Fruit fly (Drosophila melanogaster) whole organism, embryonic: ENCODE measurements around the gene Kr-h2.

Experiments used
- CG10431 ChIP-seq: fragments of 200-800 bp; sonication (Bioruptor generic); optimal IDR thresholded peaks from 3 replicates; lab custom pipeline; 2018; ENCODE audit warnings: missing biosample characterization, mild to moderate bottlenecking, missing genetic modification characterization
- CG11085 ChIP-seq: fragments of 200-800 bp; sonication (Bioruptor generic); IDR thresholded peaks from 2 replicates; pipeline ENCODE4 v1.3.6; 2022; ENCODE audit warnings: missing biosample characterization, missing genetic modification characterization
- CG11504 ChIP-seq: fragments of 200-800 bp; sonication (Bioruptor generic); optimal IDR thresholded peaks from 3 replicates; lab custom pipeline; 2019; ENCODE audit warnings: missing biosample characterization, mild to moderate bottlenecking, missing genetic modification characterization, moderate library complexity
- CG12942 ChIP-seq: fragments of 200-800 bp; sonication (Bioruptor generic); optimal IDR thresholded peaks from 3 replicates; lab custom pipeline; 2016; ENCODE audit warnings: missing biosample characterization, missing genetic modification characterization
- CG13424 ChIP-seq: fragments of 200-800 bp; sonication (Bioruptor generic); optimal IDR thresholded peaks from 2 replicates; lab custom pipeline; 2019; ENCODE audit warnings: missing biosample characterization, mild to moderate bottlenecking, missing genetic modification characterization, moderate library complexity
- CG13894 ChIP-seq: fragments of 200-800 bp; sonication (Bioruptor generic); optimal IDR thresholded peaks from 3 replicates; lab custom pipeline; 2018; ENCODE audit warnings: missing biosample characterization, mild to moderate bottlenecking, missing genetic modification characterization, moderate library complexity
- CG14050 ChIP-seq: fragments of 200-800 bp; sonication (Bioruptor generic); IDR thresholded peaks from 3 replicates; pipeline ENCODE4 v1.3.6; 2022; ENCODE audit warnings: missing biosample characterization, missing genetic modification characterization
- CG1603 ChIP-seq: fragments of 200-800 bp; sonication (Bioruptor generic); optimal IDR thresholded peaks from 2 replicates; lab custom pipeline; 2019; ENCODE audit warnings: missing biosample characterization, mild to moderate bottlenecking, missing genetic modification characterization, moderate library complexity
- CG18599 ChIP-seq: fragments of 200-800 bp; sonication (Bioruptor generic); optimal IDR thresholded peaks from 3 replicates; lab custom pipeline; 2017; ENCODE audit warnings: missing biosample characterization, missing genetic modification characterization, mild to moderate bottlenecking, moderate library complexity, missing genetic modification reagents
- CG4707 ChIP-seq: fragments of 200-800 bp; sonication (Bioruptor generic); optimal IDR thresholded peaks from 2 replicates; lab custom pipeline; 2018; ENCODE audit warnings: missing biosample characterization, mild to moderate bottlenecking, missing genetic modification characterization, moderate library complexity
- CoRest ChIP-seq: fragments of 200-800 bp; sonication (Bioruptor generic); optimal IDR thresholded peaks from 3 replicates; lab custom pipeline; 2018; ENCODE audit warnings: missing biosample characterization, mild to moderate bottlenecking, missing genetic modification characterization, moderate library complexity
- Dip3 ChIP-seq: fragments of 200-800 bp; sonication (Bioruptor generic); optimal IDR thresholded peaks from 3 replicates; lab custom pipeline; 2016; ENCODE audit warnings: missing biosample characterization, missing genetic modification characterization
- HLH3B ChIP-seq: fragments of 200-800 bp; sonication (Bioruptor generic); IDR thresholded peaks from 2 replicates; pipeline ENCODE4 v1.3.6; 2022; ENCODE audit warnings: missing biosample characterization, missing genetic modification characterization
- Jarid2 ChIP-seq: fragments of 200-800 bp; sonication (Bioruptor generic); optimal IDR thresholded peaks from 3 replicates; lab custom pipeline; 2017; ENCODE audit warnings: mild to moderate bottlenecking, missing biosample characterization, missing genetic modification reagents, missing genetic modification characterization
- Rfx ChIP-seq: fragments of 200-800 bp; sonication (Bioruptor generic); IDR thresholded peaks from 2 replicates; pipeline ENCODE4 v1.3.6; 2022; ENCODE audit warnings: missing biosample characterization, missing genetic modification characterization
- Usf ChIP-seq: fragments of 200-800 bp; sonication (Bioruptor generic); optimal IDR thresholded peaks from 2 replicates; lab custom pipeline; 2017; ENCODE audit warnings: missing genotype, missing biosample characterization, missing genetic modification characterization
- abd-A ChIP-seq: fragments of 200-800 bp; sonication (Bioruptor generic); optimal IDR thresholded peaks from 3 replicates; lab custom pipeline; 2019; ENCODE audit warnings: missing biosample characterization, mild to moderate bottlenecking, missing genetic modification characterization, moderate library complexity
- cato ChIP-seq: fragments of 200-800 bp; sonication (Bioruptor generic); optimal IDR thresholded peaks from 2 replicates; lab custom pipeline; 2016; ENCODE audit warnings: missing biosample characterization, missing genetic modification characterization, borderline replicate concordance
- en ChIP-seq: fragments of 200-800 bp; sonication (Bioruptor generic); optimal IDR thresholded peaks from 2 replicates; lab custom pipeline; 2016; ENCODE audit warnings: missing biosample characterization, missing genetic modification characterization
- eve ChIP-seq, 2 experiments: fragments of >200 bp; optimal IDR thresholded peaks; 2 replicates each; lab custom pipeline; 2017; ENCODE audit warnings: missing biosample characterization in 2 of 2, missing genetic modification characterization in 2 of 2
- h ChIP-seq: fragments of >200 bp; optimal IDR thresholded peaks from 2 replicates; lab custom pipeline; 2017
- hth ChIP-seq: fragments of >200 bp; optimal IDR thresholded peaks from 2 replicates; lab custom pipeline; 2017; ENCODE audit warnings: inconsistent platforms
- kni ChIP-seq: fragments of 200-800 bp; sonication (Bioruptor generic); optimal IDR thresholded peaks from 3 replicates; lab custom pipeline; 2017; ENCODE audit warnings: mild to moderate bottlenecking, missing biosample characterization, missing genetic modification reagents, missing genetic modification characterization
- lbe ChIP-seq: fragments of 200-800 bp; sonication (Bioruptor generic); optimal IDR thresholded peaks from 2 replicates; lab custom pipeline; 2016; ENCODE audit warnings: missing biosample characterization, mild to moderate bottlenecking, missing genetic modification characterization
- mld ChIP-seq: fragments of 200-800 bp; sonication (Bioruptor generic); IDR thresholded peaks from 3 replicates; pipeline ENCODE4 v1.3.6; 2022; ENCODE audit warnings: missing biosample characterization, missing genetic modification characterization; ENCODE audit not compliant: partially characterized antibody
- onecut ChIP-seq: fragments of 200-800 bp; sonication (Bioruptor generic); IDR thresholded peaks from 2 replicates; pipeline ENCODE4 v1.3.6; 2022; ENCODE audit warnings: missing biosample characterization, missing genetic modification characterization
- sima ChIP-seq: fragments of 200-800 bp; sonication (Bioruptor generic); optimal IDR thresholded peaks from 2 replicates; lab custom pipeline; 2016; ENCODE audit warnings: missing biosample characterization, missing genetic modification characterization
- stwl ChIP-seq: fragments of 200-800 bp; sonication (Bioruptor generic); optimal IDR thresholded peaks from 3 replicates; lab custom pipeline; 2018; ENCODE audit warnings: missing biosample characterization, mild to moderate bottlenecking, missing genetic modification characterization, moderate library complexity
- trem ChIP-seq: fragments of 200-800 bp; optimal IDR thresholded peaks from 3 replicates; lab custom pipeline; 2019; ENCODE audit warnings: missing biosample characterization, mild to moderate bottlenecking, missing genetic modification characterization, moderate library complexity
- trh ChIP-seq: fragments of 200-800 bp; sonication (Bioruptor generic); optimal IDR thresholded peaks from 2 replicates; lab custom pipeline; 2016; ENCODE audit warnings: missing biosample characterization, missing genetic modification characterization

Gene Kr-h2

dm6 chr2L:6109313-6109847 lies 38.6 kb downstream of the Kr-h2 start (continued):
- TF ChIP-seq CG11085 (GFP tag; lab: Robert Waterston, UW): no peak
- TF ChIP-seq trh (GFP tag; lab: Kevin White, UChicago): no peak
- TF ChIP-seq sima: no peak
- TF ChIP-seq h (lab: Kevin White, UChicago): no peak
- no peak for TF ChIP-seq CG1603
- TF ChIP-seq kni (GFP tag; lab: Kevin White, UChicago): no peak
- TF ChIP-seq CG4707: no peak
- no peak for TF ChIP-seq CG13424 (tag; lab: Kevin White, UChicago)
- TF ChIP-seq CoRest (tag; lab: Kevin White, UChicago): no peak
- TF ChIP-seq eve (GFP tag; optimal IDR thresholded peaks at IDR 0.05; lab: Kevin White, UChicago): no peak
- peak; percentile 2 for TF ChIP-seq CG13894 (tag; lab: Kevin White, UChicago)
- TF ChIP-seq HLH3B (GFP tag; lab: Robert Waterston, UW): no peak
- no peak for TF ChIP-seq mld (GFP tag; lab: Robert Waterston, UW)
- no peak for TF ChIP-seq cato
- TF ChIP-seq lbe: no peak
- TF ChIP-seq CG18599 (GFP tag; lab: Kevin White, UChicago): peak; percentile 33
- TF ChIP-seq CG10431 (GFP tag; lab: Kevin White, UChicago): no peak
- no peak for TF ChIP-seq Dip3 (GFP tag; lab: Kevin White, UChicago)
- no peak for TF ChIP-seq CG14050 (GFP tag; lab: Robert Waterston, UW)
- TF ChIP-seq hth (lab: Kevin White, UChicago): no peak
- peak; percentile 38 for TF ChIP-seq Jarid2
- no peak for TF ChIP-seq en (GFP tag; lab: Kevin White, UChicago)

DNA sequence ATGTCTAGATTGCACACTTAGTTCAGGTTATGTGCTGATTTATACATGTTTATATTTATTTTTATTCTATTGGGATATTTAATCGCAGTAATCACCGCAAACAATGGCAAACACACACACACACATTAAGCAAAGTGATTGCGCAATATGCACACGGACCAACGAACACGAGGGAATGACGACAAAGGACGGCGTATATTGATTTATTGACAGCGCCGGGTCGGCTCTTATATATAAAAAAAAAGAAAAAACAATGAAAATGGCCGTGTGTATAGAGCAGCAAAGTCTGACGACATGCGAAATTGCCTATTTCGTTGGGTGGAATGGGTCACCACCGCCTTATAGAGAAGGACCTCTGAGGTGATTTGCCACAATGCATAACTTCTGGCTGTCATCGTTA lies 40.0 kb downstream of the Kr-h2 start:
- TF ChIP-seq onecut (peak; percentile 89), abd-A (tag; lab: Kevin White, UChicago) (peak; percentile 33), Usf (GFP tag; lab: Kevin White, UChicago) (no peak), CG12942 (GFP tag; lab: Kevin White, UChicago) (no peak), Rfx (GFP tag; lab: Robert Waterston, UW) (no peak)

DNA sequence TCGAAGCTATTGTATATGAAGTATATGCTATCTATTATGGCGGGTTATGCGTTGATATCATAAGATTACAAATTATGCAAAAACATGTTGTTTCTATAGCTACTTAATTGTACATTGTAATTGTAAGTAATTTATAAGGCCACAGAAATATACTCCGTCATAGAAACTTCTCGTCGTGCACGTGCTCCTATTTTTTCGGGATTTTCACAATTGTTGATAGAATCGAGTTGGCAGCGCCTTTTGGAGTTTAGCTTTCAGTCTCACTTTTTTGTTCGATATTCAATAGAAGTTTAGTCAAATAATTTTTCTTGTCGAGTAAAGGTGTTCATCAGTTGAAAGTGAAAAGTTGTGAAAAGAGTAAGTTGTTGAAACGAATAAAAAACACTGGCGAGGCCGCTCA lies 47.4 kb downstream of the Kr-h2 start, which contains the start of gene CG31642:
CG31642 (plus strand) TSS at position 301 of the 400 bp plus-strand sequence.
- peak; percentile 31 for TF ChIP-seq trem
- TF ChIP-seq stwl (tag; lab: Kevin White, UChicago): peak; percentile 23
- TF ChIP-seq CG11504 (tag; lab: Kevin White, UChicago): no peak
